Fruit fly (Drosophila melanogaster): ENCODE measurements around the gene CG33969.

The CG33969 gene

DNA sequence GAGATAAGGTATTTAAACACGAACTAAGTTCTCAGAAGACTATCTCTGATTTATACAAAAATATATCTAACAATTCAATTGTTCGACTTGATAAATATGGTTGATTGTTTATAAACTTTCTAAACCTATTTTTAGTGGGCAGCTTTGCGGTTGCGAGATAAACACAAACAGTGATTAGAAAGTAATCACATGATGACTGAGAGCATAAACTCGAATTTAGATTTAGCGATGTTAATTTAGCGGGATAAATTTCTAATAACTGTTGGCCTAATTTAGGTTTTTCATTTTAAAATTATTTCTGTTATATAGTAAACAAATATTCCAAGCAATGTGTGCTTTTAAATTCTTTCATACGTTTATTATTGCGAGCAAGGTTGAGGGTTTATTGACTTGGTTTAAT is 8.3 kb downstream of the CG33969 start:
- TF ChIP-seq CG8632 (GFP tag; optimal IDR thresholded peaks at IDR 0.05) (no peak), dsx (GFP tag; optimal IDR thresholded peaks at IDR 0.05; ENCODE audit: poor library complexity, severe bottlenecking) (no peak), pdm3 (GFP tag; optimal IDR thresholded peaks at IDR 0.05) (no peak), Eip78C (GFP tag) (peak; percentile 52), CG6163 (GFP tag; IDR thresholded peaks at IDR 0.05) (no peak)

DNA sequence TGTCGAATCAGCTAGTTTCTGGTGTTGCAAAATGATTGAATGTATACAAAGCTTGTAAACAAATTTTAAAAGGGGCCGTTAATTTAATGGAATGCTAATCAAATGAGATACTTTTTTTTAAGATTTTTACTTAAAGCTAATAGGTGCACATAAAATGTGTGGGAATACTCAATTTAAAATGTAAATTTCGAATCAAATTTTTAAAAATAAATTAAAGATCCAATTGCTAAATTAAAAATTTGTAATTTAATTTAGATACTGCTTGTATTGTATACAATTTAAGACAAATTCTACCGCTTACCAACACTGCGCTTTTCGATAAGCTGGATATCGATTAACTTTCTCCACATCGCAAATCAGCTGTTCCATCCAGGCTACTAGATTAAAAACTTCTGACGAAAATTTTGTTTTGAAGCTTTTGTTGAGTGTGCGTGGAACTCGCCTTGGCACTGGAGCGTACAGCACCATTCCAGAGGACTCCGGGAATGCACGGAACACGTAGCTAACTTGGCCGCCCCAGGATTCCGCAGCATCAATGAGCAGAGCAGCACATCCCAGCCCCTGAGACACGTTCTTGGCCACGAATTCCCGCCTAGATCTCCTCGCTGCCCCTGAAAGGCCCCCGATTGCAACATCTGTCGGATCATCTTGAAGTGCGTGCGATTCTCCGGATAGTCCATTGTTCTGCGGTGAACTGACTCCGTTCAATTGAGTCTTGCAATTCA is 9.1 kb downstream of the CG33969 start, which contains the start of the genes CG5498 and fbl:
Gene CG5498 (minus strand): TSS at position 24 of the 725 bp plus-strand sequence.
Gene fbl (plus strand): TSS at position 344 of the 725 bp plus-strand sequence.
- peak; percentile 87 for TF ChIP-seq svp (GFP tag)
- no peak for TF ChIP-seq spab (GFP tag; optimal IDR thresholded peaks at IDR 0.05)
- peak; percentile 68 for TF ChIP-seq Ets96B (tag; optimal IDR thresholded peaks at IDR 0.05)
- TF ChIP-seq Lpt (GFP tag; optimal IDR thresholded peaks at IDR 0.05): peak; percentile 27
- peak; percentile 76 for TF ChIP-seq acj6 (GFP tag; optimal IDR thresholded peaks at IDR 0.05)
- TF ChIP-seq CG8319 (GFP tag; optimal IDR thresholded peaks at IDR 0.05): peak; percentile 59
- peak; percentile 61 for TF ChIP-seq CG7368 (GFP tag; optimal IDR thresholded peaks at IDR 0.05)
- TF ChIP-seq CG8632 (GFP tag; optimal IDR thresholded peaks at IDR 0.05): peak; percentile 70
- peak; percentile 5 for TF ChIP-seq dac (GFP tag; optimal IDR thresholded peaks at IDR 0.05)
- peak; percentile 54 for TF ChIP-seq CG11902 (GFP tag; optimal IDR thresholded peaks at IDR 0.05)
- TF ChIP-seq vri (GFP tag; optimal IDR thresholded peaks at IDR 0.05): peak; percentile 38
- TF ChIP-seq fd85E (GFP tag; optimal IDR thresholded peaks at IDR 0.05): peak; percentile 23
- no peak for TF ChIP-seq CG16779 (tag; optimal IDR thresholded peaks at IDR 0.05)
- peak in 1 of 2 experiments; percentile 54 for TF ChIP-seq ss (GFP tag; optimal IDR thresholded peaks at IDR 0.05)
- peak; percentile 24 for TF ChIP-seq CG9139 (GFP tag; optimal IDR thresholded peaks at IDR 0.05)
- peak; percentile 79 for TF ChIP-seq Sox14 (GFP tag; optimal IDR thresholded peaks at IDR 0.05)
- peak; percentile 68 for TF ChIP-seq CG3919 (GFP tag; optimal IDR thresholded peaks at IDR 0.05)
- peak; percentile 78 for TF ChIP-seq Met (GFP tag; optimal IDR thresholded peaks at IDR 0.05)
- TF ChIP-seq CG3032 (tag; optimal IDR thresholded peaks at IDR 0.05): peak; percentile 66
- TF ChIP-seq Smox (GFP tag; optimal IDR thresholded peaks at IDR 0.05): peak; percentile 80
- no peak for TF ChIP-seq Hr38 (GFP tag; optimal IDR thresholded peaks at IDR 0.05)
- TF ChIP-seq CG15336 (GFP tag; IDR thresholded peaks at IDR 0.05): peak; percentile 52; the same call in 1 of the 2 replicates
- peak; percentile 30 for TF ChIP-seq fd59A (GFP tag; optimal IDR thresholded peaks at IDR 0.05)
- TF ChIP-seq esn (GFP tag; optimal IDR thresholded peaks at IDR 0.05): peak; percentile 87
- peak; percentile 94 for TF ChIP-seq Eip78C (GFP tag)
- TF ChIP-seq Gug (GFP tag; IDR thresholded peaks at IDR 0.05): 0 out of 2 replicates have a peak, but pooled peaks have one; percentile 43
- peak; percentile 77 for TF ChIP-seq achi (GFP tag; optimal IDR thresholded peaks at IDR 0.05)
- TF ChIP-seq fkh (GFP tag; optimal IDR thresholded peaks at IDR 0.05): peak; percentile 86
- peak; percentile 65 for TF ChIP-seq Hr39 (GFP tag; optimal IDR thresholded peaks at IDR 0.05)
- peak; percentile 43 for TF ChIP-seq Blimp-1 (GFP tag; optimal IDR thresholded peaks at IDR 0.05)
- peak; percentile 80 for TF ChIP-seq topi (GFP tag; optimal IDR thresholded peaks at IDR 0.05)
- peak; percentile 59 for TF ChIP-seq net (GFP tag; optimal IDR thresholded peaks at IDR 0.05)
- TF ChIP-seq cyc (GFP tag; optimal IDR thresholded peaks at IDR 0.05): peak; percentile 69
- TF ChIP-seq Ets21C (GFP tag; optimal IDR thresholded peaks at IDR 0.05): peak; percentile 64
- TF ChIP-seq Sox102F (GFP tag; optimal IDR thresholded peaks at IDR 0.05): peak; percentile 72
- no peak for TF ChIP-seq CG1621 (tag; optimal IDR thresholded peaks at IDR 0.05)
- TF ChIP-seq CG6808 (GFP tag; optimal IDR thresholded peaks at IDR 0.05): peak; percentile 45
- TF ChIP-seq lz (GFP tag; optimal IDR thresholded peaks at IDR 0.05): peak; percentile 76
- TF ChIP-seq CG11762 (GFP tag; optimal IDR thresholded peaks at IDR 0.05; ENCODE audit: insufficient read depth): peak; percentile 55
- TF ChIP-seq Hr4 (GFP tag; optimal IDR thresholded peaks at IDR 0.05): peak; percentile 70
- peak; percentile 69 for TF ChIP-seq eg (GFP tag; IDR thresholded peaks at IDR 0.05)
- peak; percentile 75 for TF ChIP-seq OdsH (GFP tag; optimal IDR thresholded peaks at IDR 0.05)
- peak; percentile 71; the same call in 2 of the 3 replicates for TF ChIP-seq CG8119 (GFP tag; IDR thresholded peaks at IDR 0.05)
- peak; percentile 24; the same call in 1 of the 2 replicates for TF ChIP-seq CG11294 (GFP tag; IDR thresholded peaks at IDR 0.05)
- TF ChIP-seq CG10631 (GFP tag; optimal IDR thresholded peaks at IDR 0.05): peak; percentile 80
- no peak for TF ChIP-seq Eip93F (GFP tag; optimal IDR thresholded peaks at IDR 0.05)

All from whole organism, prepupa.